Worm (Caenorhabditis elegans) whole organism, L4 larva: ENCODE results near the gene tsfm-1.

Experiments
- F10B5.3 ChIP-seq: sonication (generic microtip); optimal IDR thresholded peaks from 2 replicates; lab custom pipeline; 2016; ENCODE audit warnings: mild to moderate bottlenecking, missing genetic modification characterization, missing compliant biosample characterization
- F37D6.2 ChIP-seq: sonication (generic microtip); optimal IDR thresholded peaks from 2 replicates; lab custom pipeline; 2016; ENCODE audit warnings: mild to moderate bottlenecking, missing genetic modification characterization, missing compliant biosample characterization
- T20F7.1 ChIP-seq: fragments of 200-800 bp; sonication (Bioruptor generic); optimal IDR thresholded peaks from 2 replicates; lab custom pipeline; 2018; ENCODE audit warnings: mild to moderate bottlenecking, missing genetic modification characterization, missing compliant biosample characterization
- T26A8.4 ChIP-seq: fragments of 200-800 bp; sonication (Bioruptor generic); IDR thresholded peaks from 2 replicates; pipeline ENCODE4 v1.3.6; 2022; ENCODE audit warnings: missing genetic modification characterization, missing compliant biosample characterization
- ZK546.5 ChIP-seq, 2 experiments: sonication (generic microtip); optimal IDR thresholded peaks; 2 replicates each; lab custom pipeline; 2017; ENCODE audit warnings: missing biosample characterization in 2 of 2, missing genetic modification characterization in 2 of 2
- aly-2 ChIP-seq: sonication (generic microtip); optimal IDR thresholded peaks from 2 replicates; lab custom pipeline; 2018; ENCODE audit warnings: missing biosample characterization, missing genetic modification characterization
- ceh-20 ChIP-seq: fragments of 200-800 bp; sonication (Bioruptor generic); IDR thresholded peaks from 2 replicates; pipeline ENCODE4 v1.3.6; 2022; ENCODE audit warnings: missing genetic modification reagents, missing genetic modification characterization, missing compliant biosample characterization
- ceh-28 ChIP-seq: fragments of 150-350 bp; optimal IDR thresholded peaks from 2 replicates; lab custom pipeline; 2014; ENCODE audit warnings: missing biosample characterization, missing genetic modification reagents, missing genetic modification characterization
- ceh-82 ChIP-seq: sonication (generic microtip); optimal IDR thresholded peaks from 2 replicates; lab custom pipeline; 2017; ENCODE audit warnings: missing biosample characterization, missing genetic modification characterization
- ces-1 ChIP-seq: fragments of 150-350 bp; sonication (generic microtip); optimal IDR thresholded peaks from 4 replicates; lab custom pipeline; 2014; ENCODE audit warnings: missing biosample characterization, missing genetic modification reagents, missing genetic modification characterization
- ctbp-1 ChIP-seq: fragments of 200-800 bp; sonication (Bioruptor generic); IDR thresholded peaks from 2 replicates; pipeline ENCODE4 v1.3.6; 2022; ENCODE audit warnings: missing genetic modification reagents, missing genetic modification characterization, missing compliant biosample characterization
- daf-16 ChIP-seq, 3 experiments: sonication (generic microtip); optimal IDR thresholded peaks; 2 replicates each; lab custom pipeline; 2016 to 2017; ENCODE audit warnings: missing genetic modification characterization in 3 of 3, missing genetic modification reagents in 3 of 3, mild to moderate bottlenecking in 2 of 3, missing compliant biosample characterization in 2 of 3, missing biosample characterization in 1 of 3, moderate library complexity in 1 of 3
- dmd-8 ChIP-seq: fragments of 200-800 bp; sonication (Bioruptor generic); IDR thresholded peaks from 2 replicates; pipeline ENCODE4 v1.3.6; 2022; ENCODE audit warnings: missing genetic modification characterization, missing compliant biosample characterization
- egl-43 ChIP-seq: fragments of 200-800 bp; sonication (Bioruptor generic); IDR thresholded peaks from 2 replicates; pipeline ENCODE4 v1.3.6; 2022; ENCODE audit warnings: missing genetic modification reagents, missing genetic modification characterization, missing compliant biosample characterization
- fos-1 ChIP-seq: fragments of 150-350 bp; optimal IDR thresholded peaks from 2 replicates; lab custom pipeline; 2014; ENCODE audit warnings: missing biosample characterization, missing genetic modification characterization
- gei-8 ChIP-seq: fragments of 200-800 bp; sonication (Bioruptor generic); optimal IDR thresholded peaks from 2 replicates; lab custom pipeline; 2018; ENCODE audit warnings: mild to moderate bottlenecking, missing genetic modification characterization, missing compliant biosample characterization
- lin-1 ChIP-seq: fragments of 200-800 bp; sonication (Bioruptor generic); IDR thresholded peaks from 2 replicates; pipeline ENCODE4 v1.3.6; 2022; ENCODE audit warnings: missing genetic modification reagents, missing genetic modification characterization, missing compliant biosample characterization
- lin-15B ChIP-seq: fragments of 150-350 bp; sonication (generic microtip); optimal IDR thresholded peaks from 3 replicates; lab custom pipeline; 2014; ENCODE audit warnings: missing biosample characterization, missing genetic modification characterization
- lin-29 ChIP-seq: fragments of 200-800 bp; sonication (Bioruptor generic); IDR thresholded peaks from 2 replicates; pipeline ENCODE4 v1.3.6; 2022; ENCODE audit warnings: missing genetic modification reagents, missing genetic modification characterization, missing compliant biosample characterization
- lin-39 ChIP-seq: fragments of 150-350 bp; optimal IDR thresholded peaks from 2 replicates; lab custom pipeline; 2014; ENCODE audit warnings: missing biosample characterization, missing genetic modification reagents, missing genetic modification characterization
- lir-3 ChIP-seq: sonication (generic microtip); optimal IDR thresholded peaks from 2 replicates; lab custom pipeline; 2016; ENCODE audit warnings: mild to moderate bottlenecking, missing genetic modification characterization, missing compliant biosample characterization
- madf-5 ChIP-seq, 2 experiments: fragments of 200-800 bp; sonication (Bioruptor generic); IDR thresholded peaks; 2 replicates each; pipeline ENCODE4 v1.3.6; 2022; ENCODE audit warnings: missing compliant biosample characterization in 2 of 2, missing genetic modification characterization in 2 of 2
- madf-9 ChIP-seq: fragments of 200-800 bp; sonication (Bioruptor generic); conservative IDR thresholded peaks from 2 replicates; pipeline ENCODE4 v1.3.6; 2022; ENCODE audit warnings: missing genetic modification reagents, missing genetic modification characterization, missing compliant biosample characterization
- mdt-29 ChIP-seq: fragments of 200-800 bp; sonication (Bioruptor generic); IDR thresholded peaks from 2 replicates; pipeline ENCODE4 v1.3.6; 2022; ENCODE audit warnings: missing genetic modification reagents, missing genetic modification characterization, missing compliant biosample characterization
- mep-1 ChIP-seq: fragments of 150-350 bp; sonication (generic microtip); optimal IDR thresholded peaks from 3 replicates; lab custom pipeline; 2014; ENCODE audit warnings: missing biosample characterization, missing genetic modification characterization
- mxl-2 ChIP-seq: fragments of 200-800 bp; sonication (Bioruptor generic); conservative IDR thresholded peaks from 2 replicates; pipeline ENCODE4 v1.3.6; 2022; ENCODE audit warnings: missing genetic modification reagents, missing genetic modification characterization, missing compliant biosample characterization
- nhr-10 ChIP-seq: fragments of 150-350 bp; optimal IDR thresholded peaks from 2 replicates; lab custom pipeline; 2014; ENCODE audit warnings: missing biosample characterization, missing genetic modification characterization
- nhr-111 ChIP-seq: fragments of 200-800 bp; sonication (Bioruptor generic); optimal IDR thresholded peaks from 2 replicates; lab custom pipeline; 2018; ENCODE audit warnings: mild to moderate bottlenecking, missing genetic modification characterization, missing compliant biosample characterization
- nhr-237 ChIP-seq: sonication (generic microtip); optimal IDR thresholded peaks from 2 replicates; lab custom pipeline; 2017; ENCODE audit warnings: missing biosample characterization, missing genetic modification characterization
- nhr-42 ChIP-seq: fragments of 200-800 bp; sonication (Bioruptor generic); IDR thresholded peaks from 2 replicates; pipeline ENCODE4 v1.3.6; 2022; ENCODE audit warnings: missing genetic modification characterization, missing compliant biosample characterization
- nhr-48 ChIP-seq: sonication (generic microtip); optimal IDR thresholded peaks from 2 replicates; lab custom pipeline; 2016; ENCODE audit warnings: mild to moderate bottlenecking, missing genetic modification characterization, missing compliant biosample characterization
- pha-4 ChIP-seq, 2 experiments: fragments of 150-350 bp in 1 of 2; fragments of 200-800 bp in 1 of 2; sonication (Bioruptor generic) in 1 of 2; IDR thresholded peaks in 1 of 2; optimal IDR thresholded peaks in 1 of 2; 2 replicates each; pipeline versions ENCODE4 v1.3.6 to Lab custom; 2014 to 2022; ENCODE audit warnings: missing genetic modification characterization in 2 of 2, missing genetic modification reagents in 2 of 2, missing biosample characterization in 1 of 2, missing compliant biosample characterization in 1 of 2
- php-3 ChIP-seq: fragments of 200-800 bp; sonication (Bioruptor generic); IDR thresholded peaks from 2 replicates; pipeline ENCODE4 v1.3.6; 2022; ENCODE audit warnings: missing genetic modification reagents, missing genetic modification characterization, missing compliant biosample characterization
- rbr-2 ChIP-seq: sonication (generic microtip); optimal IDR thresholded peaks from 2 replicates; lab custom pipeline; 2016; ENCODE audit warnings: missing genotype, missing genetic modification characterization, missing compliant biosample characterization
- saeg-2 ChIP-seq: fragments of 200-800 bp; sonication (Bioruptor generic); IDR thresholded peaks from 2 replicates; pipeline ENCODE4 v1.3.6; 2022; ENCODE audit warnings: missing genetic modification reagents, missing genetic modification characterization, missing compliant biosample characterization
- set-16 ChIP-seq: fragments of 200-800 bp; sonication (Bioruptor generic); IDR thresholded peaks from 2 replicates; pipeline ENCODE4 v1.3.6; 2022; ENCODE audit warnings: missing genetic modification reagents, missing genetic modification characterization, missing compliant biosample characterization
- snpc-4 ChIP-seq: fragments of 150-350 bp; optimal IDR thresholded peaks from 2 replicates; lab custom pipeline; 2014; ENCODE audit warnings: missing biosample characterization, missing genetic modification characterization
- spr-3 ChIP-seq: fragments of 200-800 bp; sonication (Bioruptor generic); optimal IDR thresholded peaks from 2 replicates; lab custom pipeline; 2018; ENCODE audit warnings: mild to moderate bottlenecking, missing genetic modification characterization, missing compliant biosample characterization
- tag-97 ChIP-seq: fragments of 200-800 bp; sonication (Bioruptor generic); IDR thresholded peaks from 2 replicates; pipeline ENCODE4 v1.3.6; 2022; ENCODE audit warnings: missing genetic modification characterization, missing compliant biosample characterization
- tra-1 ChIP-seq: fragments of 200-800 bp; sonication (Bioruptor generic); IDR thresholded peaks from 2 replicates; pipeline ENCODE4 v1.3.6; 2022; ENCODE audit warnings: missing genetic modification reagents, missing genetic modification characterization, missing compliant biosample characterization
- unc-130 ChIP-seq: sonication (generic microtip); optimal IDR thresholded peaks from 2 replicates; lab custom pipeline; 2016; ENCODE audit warnings: missing genetic modification reagents, missing genetic modification characterization, missing compliant biosample characterization
- unc-39 ChIP-seq: sonication (generic microtip); optimal IDR thresholded peaks from 2 replicates; lab custom pipeline; 2017; ENCODE audit warnings: missing biosample characterization, missing genetic modification characterization
- zfp-2 ChIP-seq: sonication (generic microtip); optimal IDR thresholded peaks from 2 replicates; lab custom pipeline; 2016; ENCODE audit warnings: mild to moderate bottlenecking, missing genetic modification characterization, missing compliant biosample characterization
- zfp-3 ChIP-seq: fragments of 200-800 bp; sonication (Bioruptor generic); conservative IDR thresholded peaks from 2 replicates; pipeline ENCODE4 v1.3.6; 2022; ENCODE audit warnings: missing genetic modification reagents, missing genetic modification characterization, missing compliant biosample characterization
- zip-2 ChIP-seq: fragments of 150-350 bp; optimal IDR thresholded peaks from 2 replicates; lab custom pipeline; 2014; ENCODE audit warnings: missing biosample characterization, missing genetic modification characterization
- ztf-7 ChIP-seq: fragments of 150-350 bp; optimal IDR thresholded peaks from 2 replicates; lab custom pipeline; 2014; ENCODE audit warnings: missing biosample characterization, missing genetic modification characterization

The tsfm-1 gene

ce11 chrV:12307011-12307540 is 35.7 kb upstream of the tsfm-1 start, which contains the start of gene srg-45 (continued):
- TF ChIP-seq mep-1 (tag; lab: Kevin White, UChicago), result peak; percentile 31
- TF ChIP-seq zfp-3, result 0 out of 2 replicates have a peak, but pooled peaks have one; percentile 47
- TF ChIP-seq saeg-2 (GFP tag; lab: Robert Waterston, UW), result no peak
- no peak for TF ChIP-seq fos-1 (tag; lab: Kevin White, UChicago)
- no peak for TF ChIP-seq mxl-2 (GFP tag; lab: Robert Waterston, UW)
- TF ChIP-seq unc-130 (GFP tag; lab: Kevin White, UChicago), result no peak
- no peak for TF ChIP-seq nhr-10 (tag; lab: Kevin White, UChicago)
- no peak for TF ChIP-seq unc-39
- no peak for TF ChIP-seq T26A8.4 (GFP tag; lab: Robert Waterston, UW)

- TF ChIP-seq lin-39 (tag; lab: Kevin White, UChicago) (no peak), nhr-42 (no peak), zfp-2 (tag; lab: Kevin White, UChicago) (no peak), nhr-111 (GFP tag; lab: Kevin White, UChicago) (no peak), T20F7.1 (GFP tag; lab: Kevin White, UChicago) (no peak), ceh-20 (GFP tag; lab: Robert Waterston, UW) (no peak)
Measured at ce11 chrV:12305677-12306076, 34.3 kb upstream of the tsfm-1 start.

ce11 chrV:12303453-12304077 is 32.2 kb upstream of the tsfm-1 start:
- TF ChIP-seq tag-97 (GFP tag; lab: Robert Waterston, UW) (peak; percentile 93), zip-2 (tag; lab: Kevin White, UChicago) (peak; percentile 60), madf-5 (GFP tag; IDR thresholded peaks at IDR 0.05; lab: Robert Waterston, UW) (peak; percentile 100), php-3 (peak; percentile 99), zfp-3 (peak; percentile 94), ZK546.5 (tag; optimal IDR thresholded peaks at IDR 0.05; lab: Kevin White, UChicago) (peak in 1 of 2 experiments; percentile 23), lin-39 (tag; lab: Kevin White, UChicago) (no peak), nhr-111 (GFP tag; lab: Kevin White, UChicago) (peak; percentile 100), aly-2 (peak; percentile 94), dmd-8 (GFP tag; lab: Robert Waterston, UW) (peak; percentile 100), F37D6.2 (tag; lab: Kevin White, UChicago) (peak; percentile 89), lin-15B (tag; lab: Kevin White, UChicago) (no peak), egl-43 (GFP tag; lab: Robert Waterston, UW) (peak; percentile 100), ceh-82 (tag; lab: Kevin White, UChicago) (no peak), daf-16 (GFP tag; optimal IDR thresholded peaks at IDR 0.05; lab: Kevin White, UChicago) (peak; percentile 96 to 98), daf-16 (tag; optimal IDR thresholded peaks at IDR 0.05; lab: Kevin White, UChicago) (peak; percentile 81), set-16 (peak; percentile 84), mdt-29 (peak; percentile 95), nhr-48 (tag; lab: Kevin White, UChicago) (peak; percentile 93), tra-1 (GFP tag; lab: Robert Waterston, UW) (peak; percentile 99), ceh-28 (tag; lab: Kevin White, UChicago) (no peak), lir-3 (tag; lab: Kevin White, UChicago) (peak; percentile 95), pha-4 (GFP tag; IDR thresholded peaks at IDR 0.05; lab: Robert Waterston, UW) (peak; percentile 99), pha-4 (tag; optimal IDR thresholded peaks at IDR 0.05; lab: Kevin White, UChicago) (no peak), ztf-7 (tag; lab: Kevin White, UChicago) (peak; percentile 70), gei-8 (GFP tag; lab: Kevin White, UChicago) (peak; percentile 99), ctbp-1 (GFP tag; lab: Robert Waterston, UW) (peak; percentile 99), spr-3 (GFP tag; lab: Kevin White, UChicago) (peak; percentile 97), rbr-2 (tag; lab: Kevin White, UChicago) (peak; percentile 94), madf-9 (GFP tag; lab: Robert Waterston, UW) (peak; percentile 95), nhr-237 (no peak), unc-39 (no peak), snpc-4 (tag; lab: Kevin White, UChicago) (no peak), F10B5.3 (tag; lab: Kevin White, UChicago) (peak; percentile 94), lin-1 (GFP tag; lab: Robert Waterston, UW) (peak; percentile 98), lin-29 (GFP tag; lab: Robert Waterston, UW) (peak; percentile 94), ces-1 (GFP tag; lab: Kevin White, UChicago) (peak; percentile 55)
